Worm (Caenorhabditis elegans): ENCODE measurements around the gene F43D2.7.

Gene F43D2.7

ce11 chrV:14597681-14598184 is 42.2 kb downstream of the F43D2.7 start, which contains the start of gene R11H6.2:
Gene R11H6.2 (plus strand): TSS chrV:14598006.
- TF ChIP-seq dao-5 (tag; optimal IDR thresholded peaks at IDR 0.05) (no peak), W03F9.2 (tag; optimal IDR thresholded peaks at IDR 0.05) (no peak), him-1 (tag; optimal IDR thresholded peaks at IDR 0.05) (no peak)

DNA sequence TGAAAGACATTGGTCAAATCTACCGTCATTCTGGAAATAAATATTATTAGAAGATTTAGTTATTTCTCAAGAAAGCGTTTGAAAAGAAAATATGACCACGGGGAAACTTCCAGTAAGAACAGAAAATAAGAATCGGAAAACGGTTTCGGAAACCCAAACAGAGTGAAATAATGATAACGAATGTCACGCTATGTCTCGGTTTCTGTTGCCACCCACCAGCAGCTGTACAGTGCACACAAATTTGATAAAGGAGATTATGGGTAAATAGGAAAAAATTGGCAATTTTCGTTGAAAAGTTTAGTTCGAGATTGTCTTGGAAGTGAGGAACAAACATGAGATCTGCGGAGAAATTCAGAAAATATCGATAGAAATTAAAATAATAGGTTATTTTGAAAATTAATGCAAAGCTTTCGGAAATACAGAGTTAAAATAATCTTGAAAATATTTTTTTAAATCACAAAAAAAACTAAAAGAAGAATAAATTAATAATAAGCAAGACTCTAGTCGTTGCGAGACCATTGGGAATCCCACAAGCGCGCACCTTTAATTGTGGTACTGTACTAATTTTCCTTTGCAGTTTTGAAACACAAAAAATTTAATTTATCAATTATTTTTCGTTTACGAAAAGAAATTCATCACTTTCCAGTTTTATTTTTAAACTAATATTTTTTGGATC is 42.8 kb downstream of the F43D2.7 start, which contains the start of gene pes-9:
pes-9 (minus strand) TSS at position 30 of the 676 bp plus-strand sequence.
- TF ChIP-seq W03F9.2 (tag; optimal IDR thresholded peaks at IDR 0.05) (no peak), dao-5 (tag; optimal IDR thresholded peaks at IDR 0.05) (no peak), him-1 (tag; optimal IDR thresholded peaks at IDR 0.05) (no peak)

- no peak for TF ChIP-seq W03F9.2 (tag; optimal IDR thresholded peaks at IDR 0.05)
- TF ChIP-seq him-1 (tag; optimal IDR thresholded peaks at IDR 0.05), result no peak
- TF ChIP-seq dao-5 (tag; optimal IDR thresholded peaks at IDR 0.05), result no peak
These were observed 44.0 kb downstream of the F43D2.7 start for ce11 chrV:14595984-14596383.

- TF ChIP-seq him-1 (tag; optimal IDR thresholded peaks at IDR 0.05) (no peak), dao-5 (tag; optimal IDR thresholded peaks at IDR 0.05) (no peak), W03F9.2 (tag; optimal IDR thresholded peaks at IDR 0.05) (no peak)
These were observed 45.0 kb downstream of the F43D2.7 start for ce11 chrV:14594943-14595342.

ce11 chrV:14594103-14594502 is 45.9 kb downstream of the F43D2.7 start:
- no peak for TF ChIP-seq him-1 (tag; optimal IDR thresholded peaks at IDR 0.05)
- TF ChIP-seq dao-5 (tag; optimal IDR thresholded peaks at IDR 0.05), result no peak
- no peak for TF ChIP-seq W03F9.2 (tag; optimal IDR thresholded peaks at IDR 0.05)

All from whole organism, L4/young adult.